Worm (Caenorhabditis elegans) whole organism, L3 larva: ENCODE results near the gene tbb-1.

ENCODE experiments used
- R02D3.7 ChIP-seq: fragments of 150-350 bp; optimal IDR thresholded peaks from 2 replicates; lab custom pipeline; 2014; ENCODE audit warnings: missing biosample characterization, missing genetic modification characterization
- ZK546.5 ChIP-seq: sonication (generic microtip); optimal IDR thresholded peaks from 2 replicates; lab custom pipeline; 2017; ENCODE audit warnings: missing biosample characterization, missing genetic modification characterization
- aly-2 ChIP-seq: fragments of 150-350 bp; optimal IDR thresholded peaks from 2 replicates; lab custom pipeline; 2014; ENCODE audit warnings: missing biosample characterization, missing genetic modification characterization
- ama-1 ChIP-seq: fragments of 150-350 bp; optimal IDR thresholded peaks from 2 replicates; lab custom pipeline; 2018
- ceh-16 ChIP-seq: sonication (generic microtip); optimal IDR thresholded peaks from 2 replicates; lab custom pipeline; 2017; ENCODE audit warnings: missing biosample characterization, missing genetic modification characterization
- ceh-28 ChIP-seq: fragments of 150-350 bp; optimal IDR thresholded peaks from 2 replicates; lab custom pipeline; 2014; ENCODE audit warnings: missing biosample characterization, missing genetic modification reagents, missing genetic modification characterization
- ceh-82 ChIP-seq: fragments of 150-350 bp; optimal IDR thresholded peaks from 2 replicates; lab custom pipeline; 2014; ENCODE audit warnings: missing biosample characterization, missing genetic modification characterization
- ceh-9 ChIP-seq: sonication (generic microtip); optimal IDR thresholded peaks from 2 replicates; lab custom pipeline; 2018; ENCODE audit warnings: missing biosample characterization, missing genetic modification characterization
- daf-12 ChIP-seq: fragments of 150-350 bp; optimal IDR thresholded peaks from 2 replicates; lab custom pipeline; 2014; ENCODE audit warnings: missing biosample characterization, missing genetic modification reagents, missing genetic modification characterization
- egl-27 ChIP-seq: sonication (generic microtip); optimal IDR thresholded peaks from 4 replicates; lab custom pipeline; 2017; ENCODE audit warnings: missing biosample characterization, missing genetic modification reagents, missing genetic modification characterization
- egl-5 ChIP-seq: fragments of 150-350 bp; optimal IDR thresholded peaks from 2 replicates; lab custom pipeline; 2017; ENCODE audit warnings: missing biosample characterization, missing genetic modification reagents, missing genetic modification characterization, inconsistent platforms
- elt-1 ChIP-seq: fragments of 150-350 bp; optimal IDR thresholded peaks from 2 replicates; lab custom pipeline; 2014; ENCODE audit warnings: missing biosample characterization, missing genetic modification characterization
- elt-2 ChIP-seq: sonication (generic microtip); optimal IDR thresholded peaks from 2 replicates; lab custom pipeline; 2016; ENCODE audit warnings: missing genetic modification reagents, mild to moderate bottlenecking, missing genetic modification characterization, missing compliant biosample characterization
- elt-3 ChIP-seq, 3 experiments: fragments of 150-350 bp in 1 of 3; sonication (generic microtip) in 2 of 3; optimal IDR thresholded peaks; 2 replicates in 2 of 3; 4 replicates in 1 of 3; lab custom pipeline; 2014 to 2017; ENCODE audit warnings: missing biosample characterization in 3 of 3, missing genetic modification characterization in 3 of 3
- eor-1 ChIP-seq, 2 experiments: fragments of 150-350 bp; optimal IDR thresholded peaks; 2 replicates each; lab custom pipeline; 2014 to 2018; ENCODE audit warnings: missing biosample characterization in 2 of 2, missing genetic modification characterization in 2 of 2
- fkh-10 ChIP-seq: sonication (generic microtip); optimal IDR thresholded peaks from 2 replicates; lab custom pipeline; 2017; ENCODE audit warnings: missing biosample characterization, missing genetic modification reagents, missing genetic modification characterization
- fkh-2 ChIP-seq: fragments of 150-350 bp; optimal IDR thresholded peaks from 2 replicates; lab custom pipeline; 2014; ENCODE audit warnings: missing biosample characterization, missing genetic modification reagents, missing genetic modification characterization
- fos-1 ChIP-seq: fragments of 150-350 bp; optimal IDR thresholded peaks from 2 replicates; lab custom pipeline; 2014; ENCODE audit warnings: missing biosample characterization, missing genetic modification characterization
- hmg-11 ChIP-seq: sonication (generic microtip); optimal IDR thresholded peaks from 2 replicates; lab custom pipeline; 2016; ENCODE audit warnings: missing genetic modification characterization, missing compliant biosample characterization
- jun-1 ChIP-seq: fragments of 150-350 bp; optimal IDR thresholded peaks from 2 replicates; lab custom pipeline; 2014; ENCODE audit warnings: missing biosample characterization, missing genetic modification reagents, missing genetic modification characterization
- lin-15B ChIP-seq: fragments of 150-350 bp; optimal IDR thresholded peaks from 2 replicates; lab custom pipeline; 2014; ENCODE audit warnings: missing biosample characterization, missing genetic modification characterization
- lin-39 ChIP-seq: fragments of 150-350 bp; optimal IDR thresholded peaks from 2 replicates; lab custom pipeline; 2018; ENCODE audit warnings: missing biosample characterization, missing genetic modification reagents, missing genetic modification characterization
- lsy-12 ChIP-seq: sonication (generic microtip); optimal IDR thresholded peaks from 2 replicates; lab custom pipeline; 2016; ENCODE audit warnings: mild to moderate bottlenecking, missing genetic modification characterization, missing compliant biosample characterization
- mdl-1 ChIP-seq: fragments of 150-350 bp; optimal IDR thresholded peaks from 2 replicates; lab custom pipeline; 2014; ENCODE audit warnings: missing biosample characterization, missing genetic modification characterization
- mml-1 ChIP-seq: fragments of 150-350 bp; sonication (generic microtip); optimal IDR thresholded peaks from 3 replicates; lab custom pipeline; 2014; ENCODE audit warnings: missing biosample characterization, missing genetic modification characterization
- nfya-1 ChIP-seq: sonication (generic microtip); optimal IDR thresholded peaks from 2 replicates; lab custom pipeline; 2017; ENCODE audit warnings: missing genetic modification characterization, mild to moderate bottlenecking, missing compliant biosample characterization, antibody characterized with exemption, moderate library complexity; ENCODE audit not compliant: insufficient read depth
- nhr-11 ChIP-seq: fragments of 150-350 bp; optimal IDR thresholded peaks from 2 replicates; lab custom pipeline; 2014; ENCODE audit warnings: missing biosample characterization, missing genetic modification characterization
- nhr-12 ChIP-seq: fragments of 150-350 bp; optimal IDR thresholded peaks from 2 replicates; lab custom pipeline; 2014; ENCODE audit warnings: missing biosample characterization, missing genetic modification characterization
- nhr-23 ChIP-seq: fragments of 150-350 bp; optimal IDR thresholded peaks from 2 replicates; lab custom pipeline; 2014; ENCODE audit warnings: missing biosample characterization, missing genetic modification reagents, missing genetic modification characterization
- nhr-237 ChIP-seq: fragments of 150-350 bp; optimal IDR thresholded peaks from 2 replicates; lab custom pipeline; 2014; ENCODE audit warnings: missing biosample characterization, missing genetic modification characterization
- nhr-25 ChIP-seq: sonication (generic microtip); optimal IDR thresholded peaks from 2 replicates; lab custom pipeline; 2017; ENCODE audit warnings: missing biosample characterization, missing genetic modification characterization
- nhr-28 ChIP-seq: fragments of 150-350 bp; optimal IDR thresholded peaks from 2 replicates; lab custom pipeline; 2014; ENCODE audit warnings: missing biosample characterization, missing genetic modification characterization
- nhr-43 ChIP-seq: sonication (generic microtip); optimal IDR thresholded peaks from 2 replicates; lab custom pipeline; 2016; ENCODE audit warnings: mild to moderate bottlenecking, missing genetic modification characterization, missing compliant biosample characterization; ENCODE audit not compliant: poor library complexity, severe bottlenecking
- nhr-67 ChIP-seq: fragments of 150-350 bp; optimal IDR thresholded peaks from 2 replicates; lab custom pipeline; 2014; ENCODE audit warnings: missing biosample characterization, missing genetic modification characterization
- nhr-76 ChIP-seq: fragments of 150-350 bp; sonication (generic microtip); optimal IDR thresholded peaks from 5 replicates; lab custom pipeline; 2014; ENCODE audit warnings: missing biosample characterization, missing genetic modification characterization
- nhr-77 ChIP-seq: fragments of 150-350 bp; optimal IDR thresholded peaks from 2 replicates; lab custom pipeline; 2014; ENCODE audit warnings: missing biosample characterization, missing genetic modification characterization
- pha-4 ChIP-seq: fragments of 150-350 bp; optimal IDR thresholded peaks from 2 replicates; lab custom pipeline; 2014; ENCODE audit warnings: missing biosample characterization, missing genetic modification reagents, missing genetic modification characterization
- pqm-1 ChIP-seq: fragments of 150-350 bp; optimal IDR thresholded peaks from 2 replicates; lab custom pipeline; 2017; ENCODE audit warnings: missing biosample characterization, missing genetic modification characterization, inconsistent platforms
- sea-2 ChIP-seq: fragments of 150-350 bp; sonication (generic microtip); optimal IDR thresholded peaks from 4 replicates; lab custom pipeline; 2014; ENCODE audit warnings: missing biosample characterization, missing genetic modification reagents, missing genetic modification characterization
- skn-1 ChIP-seq: fragments of 150-350 bp; optimal IDR thresholded peaks from 2 replicates; lab custom pipeline; 2014; ENCODE audit warnings: missing biosample characterization, missing genetic modification characterization
- snpc-4 ChIP-seq: fragments of 150-350 bp; optimal IDR thresholded peaks from 2 replicates; lab custom pipeline; 2014; ENCODE audit warnings: missing biosample characterization, missing genetic modification characterization
- tbx-2 ChIP-seq: sonication (generic microtip); optimal IDR thresholded peaks from 2 replicates; lab custom pipeline; 2016; ENCODE audit warnings: mild to moderate bottlenecking, missing genetic modification characterization, missing compliant biosample characterization
- unc-39 ChIP-seq: sonication (generic microtip); optimal IDR thresholded peaks from 4 replicates; lab custom pipeline; 2017; ENCODE audit warnings: missing biosample characterization, missing genetic modification characterization
- unc-62 ChIP-seq: fragments of 150-350 bp; sonication (generic microtip); optimal IDR thresholded peaks from 4 replicates; lab custom pipeline; 2014; ENCODE audit warnings: missing biosample characterization, missing genetic modification reagents, missing genetic modification characterization
- zag-1 ChIP-seq: fragments of 150-350 bp; optimal IDR thresholded peaks from 2 replicates; lab custom pipeline; 2014; ENCODE audit warnings: missing biosample characterization, missing genetic modification characterization
- ztf-11 ChIP-seq: fragments of 150-350 bp; optimal IDR thresholded peaks from 2 replicates; lab custom pipeline; 2014; ENCODE audit warnings: missing biosample characterization, missing genetic modification characterization
- ztf-4 ChIP-seq: fragments of 150-350 bp; optimal IDR thresholded peaks from 2 replicates; lab custom pipeline; 2014; ENCODE audit warnings: missing biosample characterization, missing genetic modification characterization

tbb-1 gene

ce11 chrIII:10759050-10760023 is 17.1 kb upstream of the tbb-1 start, which contains the start of gene tasp-1:
Gene tasp-1 (plus strand): TSS chrIII:10759307.
- TF ChIP-seq nhr-28 (tag; lab: Kevin White, UChicago): peak; percentile 88
- TF ChIP-seq jun-1 (tag; lab: Kevin White, UChicago): peak; percentile 100
- TF ChIP-seq nhr-11 (tag; lab: Kevin White, UChicago): peak; percentile 100
- peak in 1 of 2 experiments; percentile 50 for TF ChIP-seq eor-1 (tag; optimal IDR thresholded peaks at IDR 0.05; lab: Kevin White, UChicago)
- TF ChIP-seq lin-15B: peak; percentile 100
- peak; percentile 98 for TF ChIP-seq R02D3.7 (tag; lab: Kevin White, UChicago)
- TF ChIP-seq lsy-12 (tag; lab: Kevin White, UChicago): peak; percentile 100
- TF ChIP-seq mdl-1 (tag; lab: Kevin White, UChicago): peak; percentile 99
- TF ChIP-seq lin-39 (tag; lab: Kevin White, UChicago): peak; percentile 100
- peak; percentile 100 for TF ChIP-seq fkh-10 (GFP tag; lab: Kevin White, UChicago)
- peak; percentile 53 for TF ChIP-seq mml-1
- peak; percentile 85 for TF ChIP-seq ama-1
- TF ChIP-seq ceh-9: no peak
- TF ChIP-seq nhr-76: peak; percentile 94
- TF ChIP-seq ceh-82 (tag; lab: Kevin White, UChicago): peak; percentile 99
- TF ChIP-seq ztf-4 (tag; lab: Kevin White, UChicago): peak; percentile 96
- TF ChIP-seq pqm-1 (tag; lab: Kevin White, UChicago): peak; percentile 97
- TF ChIP-seq fkh-2 (tag; lab: Kevin White, UChicago): peak; percentile 94
- TF ChIP-seq nhr-23 (tag; lab: Kevin White, UChicago): peak; percentile 100
- TF ChIP-seq nfya-1 (tag; lab: Kevin White, UChicago): peak; percentile 99
- peak; percentile 100 for TF ChIP-seq pha-4 (tag; lab: Kevin White, UChicago)
- no peak for TF ChIP-seq nhr-237 (tag; lab: Kevin White, UChicago)
- peak; percentile 97 to 100 (median 97) for TF ChIP-seq elt-3 (tag; optimal IDR thresholded peaks at IDR 0.05; lab: Kevin White, UChicago)
- peak; percentile 64 for TF ChIP-seq unc-39 (tag; lab: Kevin White, UChicago)
- peak; percentile 100 for TF ChIP-seq nhr-25 (tag; lab: Kevin White, UChicago)
- peak; percentile 96 for TF ChIP-seq sea-2 (GFP tag; lab: Kevin White, UChicago)
- peak; percentile 90 for TF ChIP-seq zag-1 (tag; lab: Kevin White, UChicago)
- TF ChIP-seq daf-12 (tag; lab: Kevin White, UChicago): peak; percentile 83
- peak; percentile 76 for TF ChIP-seq ztf-11 (tag; lab: Kevin White, UChicago)
- TF ChIP-seq nhr-43 (tag; lab: Kevin White, UChicago): peak; percentile 99
- TF ChIP-seq hmg-11 (tag; lab: Kevin White, UChicago): peak; percentile 100
- peak; percentile 97 for TF ChIP-seq egl-27 (tag; lab: Kevin White, UChicago)
- TF ChIP-seq elt-2 (tag; lab: Kevin White, UChicago): peak; percentile 99
- peak; percentile 94 for TF ChIP-seq elt-1
- peak; percentile 99 for TF ChIP-seq ceh-28 (tag; lab: Kevin White, UChicago)
- TF ChIP-seq ceh-16 (tag; lab: Kevin White, UChicago): peak; percentile 77
- peak; percentile 98 for TF ChIP-seq egl-5 (tag; lab: Kevin White, UChicago)
- TF ChIP-seq snpc-4 (tag; lab: Kevin White, UChicago): peak; percentile 97
- peak; percentile 73 for TF ChIP-seq ZK546.5 (tag; lab: Kevin White, UChicago)
- TF ChIP-seq nhr-67 (tag; lab: Kevin White, UChicago): peak; percentile 54
- peak; percentile 96 for TF ChIP-seq nhr-77 (tag; lab: Kevin White, UChicago)
- TF ChIP-seq tbx-2: peak; percentile 97
- peak; percentile 93 for TF ChIP-seq aly-2 (tag; lab: Kevin White, UChicago)
- TF ChIP-seq skn-1 (tag; lab: Kevin White, UChicago): peak; percentile 98
- TF ChIP-seq unc-62 (GFP tag; lab: Kevin White, UChicago): peak; percentile 100
- peak; percentile 99 for TF ChIP-seq fos-1 (tag; lab: Kevin White, UChicago)
- TF ChIP-seq nhr-12: no peak
